Worm (Caenorhabditis elegans) whole organism, L2 larva: Measurements from ENCODE around the gene K11H12.5.

ENCODE experiments used
- C34F6.9 ChIP-seq: fragments of 150-350 bp; optimal IDR thresholded peaks from 2 replicates; lab custom pipeline; 2014; ENCODE audit warnings: missing biosample characterization, missing genetic modification characterization
- F13H6.1 ChIP-seq: sonication (generic microtip); optimal IDR thresholded peaks from 2 replicates; lab custom pipeline; 2016; ENCODE audit warnings: missing genetic modification characterization, missing compliant biosample characterization
- R02D3.7 ChIP-seq: fragments of 150-350 bp; optimal IDR thresholded peaks from 2 replicates; lab custom pipeline; 2014; ENCODE audit warnings: missing biosample characterization, missing genetic modification characterization
- Y55F3AM.14 ChIP-seq: fragments of 200-800 bp; sonication (Bioruptor generic); optimal IDR thresholded peaks from 2 replicates; lab custom pipeline; 2018; ENCODE audit warnings: mild to moderate bottlenecking, missing genetic modification characterization, missing compliant biosample characterization
- ZK546.5 ChIP-seq: sonication (generic microtip); optimal IDR thresholded peaks from 2 replicates; lab custom pipeline; 2017; ENCODE audit warnings: missing biosample characterization, missing genetic modification characterization
- alr-1 ChIP-seq: fragments of 150-350 bp; optimal IDR thresholded peaks from 2 replicates; lab custom pipeline; 2014; ENCODE audit warnings: missing biosample characterization, missing genetic modification characterization
- ama-1 ChIP-seq: fragments of 150-350 bp; optimal IDR thresholded peaks from 2 replicates; lab custom pipeline; 2018; ENCODE audit warnings: inconsistent platforms
- blmp-1 ChIP-seq: sonication (generic microtip); optimal IDR thresholded peaks from 2 replicates; lab custom pipeline; 2017; ENCODE audit warnings: missing genetic modification characterization, mild to moderate bottlenecking, missing compliant biosample characterization, antibody characterized with exemption, moderate library complexity; ENCODE audit not compliant: insufficient read depth
- ceh-16 ChIP-seq: fragments of 150-350 bp; optimal IDR thresholded peaks from 2 replicates; lab custom pipeline; 2014; ENCODE audit warnings: missing biosample characterization, missing genetic modification characterization
- ceh-82 ChIP-seq: fragments of 150-350 bp; optimal IDR thresholded peaks from 2 replicates; lab custom pipeline; 2014; ENCODE audit warnings: missing biosample characterization, missing genetic modification characterization
- dmd-4 ChIP-seq: sonication (generic microtip); optimal IDR thresholded peaks from 2 replicates; lab custom pipeline; 2017; ENCODE audit warnings: missing biosample characterization, missing genetic modification characterization
- egl-27 ChIP-seq: sonication (generic microtip); optimal IDR thresholded peaks from 3 replicates; lab custom pipeline; 2017; ENCODE audit warnings: missing biosample characterization, missing genetic modification reagents, missing genetic modification characterization
- elt-3 ChIP-seq: sonication (generic microtip); optimal IDR thresholded peaks from 2 replicates; lab custom pipeline; 2017; ENCODE audit warnings: missing biosample characterization, missing genetic modification characterization
- fos-1 ChIP-seq: fragments of 150-350 bp; optimal IDR thresholded peaks from 2 replicates; lab custom pipeline; 2014; ENCODE audit warnings: missing biosample characterization, missing genetic modification characterization
- lin-13 ChIP-seq: fragments of 150-350 bp; optimal IDR thresholded peaks from 2 replicates; lab custom pipeline; 2014; ENCODE audit warnings: missing biosample characterization, missing genetic modification reagents, missing genetic modification characterization
- lin-39 ChIP-seq: fragments of 150-350 bp; optimal IDR thresholded peaks from 2 replicates; lab custom pipeline; 2014; ENCODE audit warnings: missing biosample characterization, missing genetic modification reagents, missing genetic modification characterization
- lsy-2 ChIP-seq, 2 experiments: fragments of 150-350 bp in 1 of 2; sonication (generic microtip) in 1 of 2; optimal IDR thresholded peaks; 2 replicates each; lab custom pipeline; 2014 to 2017; ENCODE audit warnings: missing biosample characterization in 2 of 2, missing genetic modification characterization in 2 of 2
- mab-5 ChIP-seq: fragments of 150-350 bp; optimal IDR thresholded peaks from 2 replicates; lab custom pipeline; 2014; ENCODE audit warnings: missing biosample characterization, missing genetic modification characterization
- mbf-1 ChIP-seq: sonication (generic microtip); optimal IDR thresholded peaks from 2 replicates; lab custom pipeline; 2017; ENCODE audit warnings: missing biosample characterization, missing genetic modification characterization
- mdl-1 ChIP-seq, 2 experiments: fragments of 150-350 bp in 1 of 2; sonication (generic microtip) in 1 of 2; optimal IDR thresholded peaks; 2 replicates each; lab custom pipeline; 2017; ENCODE audit warnings: missing biosample characterization in 2 of 2, missing genetic modification characterization in 2 of 2
- nhr-10 ChIP-seq: sonication (generic microtip); optimal IDR thresholded peaks from 2 replicates; lab custom pipeline; 2017; ENCODE audit warnings: missing biosample characterization, missing genetic modification characterization
- nhr-12 ChIP-seq: fragments of 150-350 bp; optimal IDR thresholded peaks from 2 replicates; lab custom pipeline; 2014; ENCODE audit warnings: missing biosample characterization, missing genetic modification characterization
- nhr-129 ChIP-seq: fragments of 150-350 bp; optimal IDR thresholded peaks from 2 replicates; lab custom pipeline; 2014; ENCODE audit warnings: missing biosample characterization, missing genetic modification characterization
- nhr-21 ChIP-seq: fragments of 150-350 bp; optimal IDR thresholded peaks from 2 replicates; lab custom pipeline; 2014; ENCODE audit warnings: missing biosample characterization, missing genetic modification characterization
- nhr-23 ChIP-seq: fragments of 150-350 bp; optimal IDR thresholded peaks from 2 replicates; lab custom pipeline; 2014; ENCODE audit warnings: missing biosample characterization, missing genetic modification reagents, missing genetic modification characterization
- nhr-25 ChIP-seq: fragments of 150-350 bp; sonication (generic microtip); optimal IDR thresholded peaks from 3 replicates; lab custom pipeline; 2014; ENCODE audit warnings: missing biosample characterization, missing genetic modification characterization
- peb-1 ChIP-seq: fragments of 150-350 bp; optimal IDR thresholded peaks from 2 replicates; lab custom pipeline; 2014; ENCODE audit warnings: missing biosample characterization, missing genetic modification characterization
- sem-4 ChIP-seq: fragments of 150-350 bp; optimal IDR thresholded peaks from 2 replicates; lab custom pipeline; 2014; ENCODE audit warnings: missing biosample characterization, missing genetic modification reagents, missing genetic modification characterization
- skn-1 ChIP-seq: sonication (generic microtip); optimal IDR thresholded peaks from 2 replicates; lab custom pipeline; 2017; ENCODE audit warnings: missing biosample characterization, missing genetic modification characterization
- sma-3 ChIP-seq: sonication (generic microtip); optimal IDR thresholded peaks from 2 replicates; lab custom pipeline; 2016; ENCODE audit warnings: missing genetic modification reagents, missing genetic modification characterization, missing compliant biosample characterization
- unc-39 ChIP-seq: fragments of 150-350 bp; optimal IDR thresholded peaks from 2 replicates; lab custom pipeline; 2014; ENCODE audit warnings: missing biosample characterization, missing genetic modification characterization
- unc-55 ChIP-seq: fragments of 150-350 bp; sonication (generic microtip); optimal IDR thresholded peaks from 3 replicates; lab custom pipeline; 2014; ENCODE audit warnings: missing biosample characterization, missing genetic modification reagents, missing genetic modification characterization
- unc-62 ChIP-seq: fragments of 150-350 bp; optimal IDR thresholded peaks from 2 replicates; lab custom pipeline; 2014; ENCODE audit warnings: missing biosample characterization, missing genetic modification reagents, missing genetic modification characterization
- zag-1 ChIP-seq: fragments of 150-350 bp; optimal IDR thresholded peaks from 2 replicates; lab custom pipeline; 2014; ENCODE audit warnings: missing biosample characterization, missing genetic modification characterization
- ztf-1 ChIP-seq: fragments of 200-800 bp; sonication (Bioruptor generic); conservative IDR thresholded peaks from 2 replicates; pipeline ENCODE4 v1.3.6; 2022; ENCODE audit warnings: missing genetic modification characterization, missing compliant biosample characterization
- ztf-11 ChIP-seq: sonication (generic microtip); optimal IDR thresholded peaks from 2 replicates; lab custom pipeline; 2017; ENCODE audit warnings: missing biosample characterization, missing genetic modification characterization
- ztf-4 ChIP-seq: fragments of 150-350 bp; optimal IDR thresholded peaks from 2 replicates; lab custom pipeline; 2014; ENCODE audit warnings: missing biosample characterization, missing genetic modification characterization

K11H12.5 gene

DNA sequence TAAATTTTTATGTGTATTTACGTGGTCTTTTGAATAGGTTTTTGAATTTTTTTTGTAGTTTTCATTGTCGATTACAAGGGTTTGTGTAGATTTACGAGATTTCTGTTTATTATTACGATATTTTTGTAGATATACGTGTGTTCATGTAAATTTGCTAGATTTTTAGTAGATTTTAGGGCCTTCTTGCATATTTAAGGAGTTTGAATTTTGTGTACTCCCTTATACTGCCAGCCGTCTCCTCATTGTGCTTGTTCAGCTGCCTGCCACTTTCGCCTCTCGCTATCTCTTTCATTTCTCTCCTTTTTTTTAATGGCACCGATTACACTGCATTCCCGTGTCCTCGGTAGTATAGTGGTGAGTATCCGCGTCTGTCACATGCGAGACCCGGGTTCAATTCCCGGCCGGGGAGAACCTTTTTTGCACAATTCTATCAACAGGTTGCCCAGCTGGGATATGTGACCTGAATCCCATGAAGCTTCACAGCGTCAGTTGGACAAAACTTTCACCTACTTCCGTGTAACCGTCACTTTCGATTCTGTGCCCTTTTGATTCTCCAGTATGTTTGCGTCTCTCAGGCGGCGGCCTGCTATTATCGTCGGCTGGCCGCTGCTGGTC, 6.5 kb downstream of the K11H12.5 start (continued):
- no peak for TF ChIP-seq unc-62 (GFP tag; lab: Kevin White, UChicago)
- TF ChIP-seq unc-39 (tag; lab: Kevin White, UChicago), result no peak
- TF ChIP-seq dmd-4 (tag; lab: Kevin White, UChicago), result no peak
- no peak for TF ChIP-seq ama-1
- peak; percentile 58 for TF ChIP-seq F13H6.1 (tag; lab: Kevin White, UChicago)
- TF ChIP-seq C34F6.9 (tag; lab: Kevin White, UChicago), result peak; percentile 50

DNA sequence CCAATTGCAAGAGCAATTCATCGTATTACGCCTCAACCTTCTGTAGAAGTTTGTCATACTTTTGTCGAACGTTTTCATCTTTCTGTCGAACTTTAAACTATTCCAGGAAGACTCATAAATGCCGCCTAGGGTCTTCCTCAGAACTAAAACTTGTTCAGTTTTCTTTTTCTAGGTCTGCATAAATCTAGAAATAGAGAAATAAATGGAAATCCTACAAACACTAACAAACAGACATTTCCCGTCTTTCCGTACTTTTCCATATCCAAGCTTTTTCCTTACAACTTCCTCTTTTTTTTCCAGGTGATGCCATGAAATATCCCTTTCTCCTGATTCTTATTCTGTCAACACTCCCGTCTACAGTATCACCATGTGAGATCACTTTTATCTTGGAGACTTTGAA, 7.8 kb downstream of the K11H12.5 start, which contains the start of gene cutl-28:
Gene cutl-28 (plus strand): TSS at position 301 of the 400 bp plus-strand sequence.
- no peak for TF ChIP-seq Y55F3AM.14 (GFP tag; lab: Kevin White, UChicago)

DNA sequence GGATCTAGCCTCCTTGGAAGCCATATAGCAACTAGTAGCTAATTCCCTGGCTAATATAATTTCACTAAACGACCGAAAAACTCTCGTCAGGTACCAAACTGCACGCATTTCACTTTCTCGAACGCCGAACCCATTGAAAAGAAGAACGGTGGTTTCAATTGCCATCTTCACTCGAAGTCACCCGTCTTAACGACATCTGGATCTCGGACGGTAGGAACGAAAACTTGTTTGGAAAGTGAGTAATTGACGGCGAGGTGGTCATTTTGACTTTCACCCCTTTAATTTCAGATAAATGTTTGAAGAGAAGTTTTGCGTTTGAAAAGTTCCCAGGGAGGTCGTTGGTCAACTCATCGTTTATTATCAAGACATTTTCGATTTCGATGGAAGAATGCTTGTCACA, 8.4 kb downstream of the K11H12.5 start:
- TF ChIP-seq nhr-21 (no peak), nhr-129 (tag; lab: Kevin White, UChicago) (no peak), blmp-1 (no peak), dmd-4 (tag; lab: Kevin White, UChicago) (no peak), ztf-1 (no peak), R02D3.7 (tag; lab: Kevin White, UChicago) (no peak), mab-5 (no peak), ceh-82 (tag; lab: Kevin White, UChicago) (no peak), nhr-10 (no peak), peb-1 (tag; lab: Kevin White, UChicago) (no peak), F13H6.1 (tag; lab: Kevin White, UChicago) (no peak), sem-4 (no peak), egl-27 (no peak), elt-3 (tag; lab: Kevin White, UChicago) (no peak), unc-39 (tag; lab: Kevin White, UChicago) (no peak)

DNA sequence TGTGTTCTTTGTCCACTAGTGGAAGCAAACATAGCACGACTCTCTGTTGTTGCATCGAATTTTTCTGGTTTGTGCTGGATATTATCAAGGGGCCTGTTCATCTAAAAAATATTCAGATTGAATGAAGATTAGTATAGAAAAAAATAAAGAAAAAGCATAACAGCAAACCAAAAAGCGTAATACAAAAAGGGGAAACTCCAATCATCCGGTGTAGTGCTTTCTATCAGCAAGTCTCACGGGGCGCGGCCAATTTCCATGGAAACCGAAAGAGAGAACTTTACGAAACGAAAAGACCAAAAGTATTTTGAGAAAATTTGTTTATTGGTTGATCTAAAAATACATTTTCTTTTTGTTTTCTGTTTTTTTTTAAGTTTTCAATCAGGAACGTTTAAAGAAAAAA, 21.9 kb downstream of the K11H12.5 start, which contains the start of gene Y55F3C.17:
Gene Y55F3C.17 (minus strand): TSS at position 101 of the 400 bp plus-strand sequence.
- TF ChIP-seq nhr-23 (tag; lab: Kevin White, UChicago), result no peak
- no peak for TF ChIP-seq alr-1 (tag; lab: Kevin White, UChicago)
- no peak for TF ChIP-seq R02D3.7 (tag; lab: Kevin White, UChicago)
- TF ChIP-seq mbf-1 (tag; lab: Kevin White, UChicago), result no peak
- no peak for TF ChIP-seq lin-39 (tag; lab: Kevin White, UChicago)

DNA sequence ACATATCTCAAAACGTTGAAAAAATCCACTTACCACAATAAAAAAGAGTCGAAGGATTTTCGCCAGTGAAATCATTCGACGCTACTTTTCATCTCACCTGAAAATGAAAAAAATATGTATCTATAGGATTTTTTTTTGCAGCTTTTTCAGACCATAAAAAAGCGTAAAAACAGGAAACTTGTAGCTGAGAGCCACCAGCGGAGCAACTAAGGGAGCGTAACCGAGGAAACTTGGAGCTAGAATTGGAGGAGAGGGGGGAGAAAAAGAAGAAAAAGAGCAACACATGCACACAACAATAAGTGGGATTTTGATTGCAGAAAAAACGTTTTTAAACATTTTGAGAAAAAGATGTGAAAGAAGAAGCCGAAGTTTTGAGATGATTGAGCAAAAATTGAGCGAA, 31.3 kb downstream of the K11H12.5 start, which contains the start of gene cutl-26:
Gene cutl-26 (minus strand): TSS at position 101 of the 400 bp plus-strand sequence.
- TF ChIP-seq nhr-129 (tag; lab: Kevin White, UChicago) (no peak), egl-27 (no peak), ceh-82 (tag; lab: Kevin White, UChicago) (no peak), dmd-4 (tag; lab: Kevin White, UChicago) (no peak), ztf-11 (tag; lab: Kevin White, UChicago) (no peak), fos-1 (tag; lab: Kevin White, UChicago) (no peak), nhr-12 (no peak), elt-3 (tag; lab: Kevin White, UChicago) (no peak), nhr-21 (no peak), lsy-2 (tag; optimal IDR thresholded peaks at IDR 0.05; lab: Kevin White, UChicago) (no peak), ztf-1 (no peak), nhr-25 (no peak), sma-3 (no peak), unc-62 (GFP tag; lab: Kevin White, UChicago) (no peak), zag-1 (tag; lab: Kevin White, UChicago) (no peak), blmp-1 (no peak), R02D3.7 (tag; lab: Kevin White, UChicago) (no peak), mbf-1 (tag; lab: Kevin White, UChicago) (no peak), ceh-16 (tag; lab: Kevin White, UChicago) (no peak)

DNA sequence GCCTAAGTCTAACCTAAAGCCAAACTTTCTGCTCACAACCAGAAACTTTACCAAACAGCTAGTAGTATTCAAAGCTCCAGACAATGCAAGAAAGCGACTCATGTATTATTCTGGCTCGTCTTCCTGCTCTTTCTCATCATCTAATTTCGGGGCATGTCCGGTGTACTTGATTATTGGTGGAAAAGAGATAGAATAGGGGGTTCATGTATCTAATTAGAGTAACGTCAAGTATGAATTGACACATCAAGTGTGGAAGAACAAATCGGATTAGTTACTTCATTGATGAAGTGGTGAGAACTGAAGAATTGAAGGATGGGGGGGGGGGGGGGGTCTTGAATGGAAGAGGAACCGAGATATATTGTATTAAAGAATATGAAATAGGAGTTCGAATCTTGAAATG, 39.1 kb downstream of the K11H12.5 start:
- TF ChIP-seq lin-13 (GFP tag; lab: Kevin White, UChicago) (no peak), nhr-10 (no peak), sem-4 (no peak), elt-3 (tag; lab: Kevin White, UChicago) (no peak), ceh-16 (tag; lab: Kevin White, UChicago) (no peak), skn-1 (tag; lab: Kevin White, UChicago) (no peak), mdl-1 (tag; optimal IDR thresholded peaks at IDR 0.05; lab: Kevin White, UChicago) (no peak), lsy-2 (tag; optimal IDR thresholded peaks at IDR 0.05; lab: Kevin White, UChicago) (no peak), blmp-1 (no peak), ama-1 (no peak), ceh-82 (tag; lab: Kevin White, UChicago) (no peak), ztf-1 (no peak), ztf-4 (no peak), nhr-12 (no peak), ZK546.5 (no peak), unc-55 (GFP tag; lab: Kevin White, UChicago) (no peak), nhr-21 (no peak)
